Worm (Caenorhabditis elegans) whole organism, L4 larva: ENCODE data around the gene math-33.

Experiments used
- F26F4.8 ChIP-seq: fragments of 200-800 bp; sonication (Bioruptor generic); conservative IDR thresholded peaks from 2 replicates; pipeline ENCODE4 v1.3.6; 2022; ENCODE audit warnings: missing genetic modification characterization, missing compliant biosample characterization
- F37D6.2 ChIP-seq: sonication (generic microtip); optimal IDR thresholded peaks from 2 replicates; lab custom pipeline; 2016; ENCODE audit warnings: mild to moderate bottlenecking, missing genetic modification characterization, missing compliant biosample characterization
- F44E2.7 ChIP-seq: fragments of 200-800 bp; sonication (Bioruptor generic); IDR thresholded peaks from 2 replicates; pipeline ENCODE4 v2.1.2; 2022; ENCODE audit warnings: missing genetic modification characterization, missing compliant biosample characterization
- F49E8.2 ChIP-seq: sonication (generic microtip); optimal IDR thresholded peaks from 2 replicates; lab custom pipeline; 2016; ENCODE audit warnings: missing compliant biosample characterization, mild to moderate bottlenecking, missing genetic modification characterization, borderline replicate concordance
- R02D3.7 ChIP-seq: fragments of 150-350 bp; sonication (generic microtip); optimal IDR thresholded peaks from 3 replicates; lab custom pipeline; 2014; ENCODE audit warnings: missing biosample characterization, missing genetic modification characterization
- Y48G9A.11 ChIP-seq: fragments of 200-800 bp; sonication (Bioruptor generic); IDR thresholded peaks from 2 replicates; pipeline ENCODE4 v1.3.6; 2022; ENCODE audit warnings: missing genetic modification reagents, missing genetic modification characterization, missing compliant biosample characterization
- aha-1 ChIP-seq: fragments of 150-350 bp; peaks from one replicate; lab custom pipeline; 2014; ENCODE audit warnings: missing biosample characterization, missing genetic modification characterization
- aly-2 ChIP-seq: sonication (generic microtip); optimal IDR thresholded peaks from 2 replicates; lab custom pipeline; 2018; ENCODE audit warnings: missing biosample characterization, missing genetic modification characterization
- ama-1 ChIP-seq: fragments of 150-350 bp; optimal IDR thresholded peaks from 2 replicates; lab custom pipeline; 2014; ENCODE audit warnings: inconsistent platforms, mixed read lengths
- arid-1 ChIP-seq: fragments of 200-800 bp; sonication (Bioruptor generic); conservative IDR thresholded peaks from 2 replicates; pipeline ENCODE4 v1.3.6; 2022; ENCODE audit warnings: missing genetic modification reagents, missing genetic modification characterization, missing compliant biosample characterization
- ceh-20 ChIP-seq: fragments of 200-800 bp; sonication (Bioruptor generic); IDR thresholded peaks from 2 replicates; pipeline ENCODE4 v1.3.6; 2022; ENCODE audit warnings: missing genetic modification reagents, missing genetic modification characterization, missing compliant biosample characterization
- ceh-82 ChIP-seq: sonication (generic microtip); optimal IDR thresholded peaks from 2 replicates; lab custom pipeline; 2017; ENCODE audit warnings: missing biosample characterization, missing genetic modification characterization
- daf-16 ChIP-seq, 3 experiments: sonication (generic microtip); optimal IDR thresholded peaks; 2 replicates each; lab custom pipeline; 2016 to 2017; ENCODE audit warnings: missing genetic modification characterization in 3 of 3, missing genetic modification reagents in 3 of 3, mild to moderate bottlenecking in 2 of 3, missing compliant biosample characterization in 2 of 3, missing biosample characterization in 1 of 3, moderate library complexity in 1 of 3
- daf-19 ChIP-seq: fragments of 200-800 bp; sonication (Bioruptor generic); conservative IDR thresholded peaks from 2 replicates; pipeline ENCODE4 v1.3.6; 2022; ENCODE audit warnings: missing genetic modification characterization, missing compliant biosample characterization
- daf-8 ChIP-seq: fragments of 200-800 bp; sonication (Bioruptor generic); IDR thresholded peaks from 2 replicates; pipeline ENCODE4 v1.3.6; 2022; ENCODE audit warnings: missing genetic modification characterization, missing compliant biosample characterization
- dmd-6 ChIP-seq: fragments of 200-800 bp; sonication (Bioruptor generic); IDR thresholded peaks from 2 replicates; pipeline ENCODE4 v1.3.6; 2022; ENCODE audit warnings: missing genetic modification reagents, missing genetic modification characterization, missing compliant biosample characterization
- dpl-1 ChIP-seq: fragments of 150-350 bp; optimal IDR thresholded peaks from 2 replicates; lab custom pipeline; 2014; ENCODE audit warnings: missing biosample characterization, missing genetic modification reagents, missing genetic modification characterization
- dve-1 ChIP-seq: sonication (generic microtip); optimal IDR thresholded peaks from 2 replicates; lab custom pipeline; 2017; ENCODE audit warnings: antibody characterized with exemption, mild to moderate bottlenecking, missing genetic modification characterization, missing compliant biosample characterization; ENCODE audit not compliant: insufficient read depth
- egl-27 ChIP-seq: sonication (generic microtip); optimal IDR thresholded peaks from 3 replicates; lab custom pipeline; 2017; ENCODE audit warnings: missing biosample characterization, missing genetic modification reagents, missing genetic modification characterization
- egl-43 ChIP-seq: fragments of 200-800 bp; sonication (Bioruptor generic); IDR thresholded peaks from 2 replicates; pipeline ENCODE4 v1.3.6; 2022; ENCODE audit warnings: missing genetic modification reagents, missing genetic modification characterization, missing compliant biosample characterization
- fkh-10 ChIP-seq: fragments of 150-350 bp; optimal IDR thresholded peaks from 2 replicates; lab custom pipeline; 2014; ENCODE audit warnings: missing biosample characterization, missing genetic modification reagents, missing genetic modification characterization
- hlh-11 ChIP-seq: fragments of 200-800 bp; sonication (Bioruptor generic); optimal IDR thresholded peaks from 2 replicates; lab custom pipeline; 2018; ENCODE audit warnings: mild to moderate bottlenecking, missing genetic modification characterization, missing compliant biosample characterization
- hlh-30 ChIP-seq: sonication (generic microtip); optimal IDR thresholded peaks from 2 replicates; lab custom pipeline; 2017; ENCODE audit warnings: antibody characterized with exemption, mild to moderate bottlenecking, missing genetic modification characterization, missing compliant biosample characterization; ENCODE audit not compliant: insufficient read depth
- hmg-1.1 ChIP-seq: fragments of 200-800 bp; sonication (Bioruptor generic); IDR thresholded peaks from 2 replicates; pipeline ENCODE4 v1.3.6; 2022; ENCODE audit warnings: missing genetic modification reagents, missing genetic modification characterization, missing compliant biosample characterization
- lim-7 ChIP-seq: fragments of 200-800 bp; sonication (Bioruptor generic); IDR thresholded peaks from 2 replicates; pipeline ENCODE4 v1.3.6; 2022; ENCODE audit warnings: missing genetic modification characterization, missing compliant biosample characterization
- lin-39 ChIP-seq: fragments of 150-350 bp; optimal IDR thresholded peaks from 2 replicates; lab custom pipeline; 2014; ENCODE audit warnings: missing biosample characterization, missing genetic modification reagents, missing genetic modification characterization
- mdl-1 ChIP-seq, 2 experiments: fragments of 150-350 bp in 1 of 2; sonication (generic microtip) in 1 of 2; optimal IDR thresholded peaks; 2 replicates each; lab custom pipeline; 2014 to 2017; ENCODE audit warnings: missing biosample characterization in 2 of 2, missing genetic modification characterization in 2 of 2
- mep-1 ChIP-seq: fragments of 150-350 bp; sonication (generic microtip); optimal IDR thresholded peaks from 3 replicates; lab custom pipeline; 2014; ENCODE audit warnings: missing biosample characterization, missing genetic modification characterization
- mxl-2 ChIP-seq: fragments of 200-800 bp; sonication (Bioruptor generic); conservative IDR thresholded peaks from 2 replicates; pipeline ENCODE4 v1.3.6; 2022; ENCODE audit warnings: missing genetic modification reagents, missing genetic modification characterization, missing compliant biosample characterization
- mxl-3 ChIP-seq: fragments of 200-800 bp; sonication (Bioruptor generic); optimal IDR thresholded peaks from 2 replicates; lab custom pipeline; 2018; ENCODE audit warnings: mild to moderate bottlenecking, missing genetic modification characterization, missing compliant biosample characterization
- nhr-11 ChIP-seq: fragments of 150-350 bp; optimal IDR thresholded peaks from 2 replicates; lab custom pipeline; 2014; ENCODE audit warnings: missing biosample characterization, missing genetic modification characterization
- nhr-237 ChIP-seq: sonication (generic microtip); optimal IDR thresholded peaks from 2 replicates; lab custom pipeline; 2017; ENCODE audit warnings: missing biosample characterization, missing genetic modification characterization
- nhr-25 ChIP-seq: sonication (generic microtip); optimal IDR thresholded peaks from 2 replicates; lab custom pipeline; 2017; ENCODE audit warnings: missing genetic modification characterization, mild to moderate bottlenecking, missing compliant biosample characterization, antibody characterized with exemption, moderate library complexity, borderline replicate concordance; ENCODE audit not compliant: insufficient read depth
- nhr-28 ChIP-seq: fragments of 150-350 bp; optimal IDR thresholded peaks from 2 replicates; lab custom pipeline; 2014; ENCODE audit warnings: missing biosample characterization, missing genetic modification characterization
- nhr-42 ChIP-seq: fragments of 200-800 bp; sonication (Bioruptor generic); IDR thresholded peaks from 2 replicates; pipeline ENCODE4 v1.3.6; 2022; ENCODE audit warnings: missing genetic modification characterization, missing compliant biosample characterization
- nhr-48 ChIP-seq: sonication (generic microtip); optimal IDR thresholded peaks from 2 replicates; lab custom pipeline; 2016; ENCODE audit warnings: mild to moderate bottlenecking, missing genetic modification characterization, missing compliant biosample characterization
- nhr-76 ChIP-seq: fragments of 150-350 bp; optimal IDR thresholded peaks from 2 replicates; lab custom pipeline; 2014; ENCODE audit warnings: missing biosample characterization, missing genetic modification characterization
- pha-4 ChIP-seq, 2 experiments: fragments of 150-350 bp in 1 of 2; fragments of 200-800 bp in 1 of 2; sonication (Bioruptor generic) in 1 of 2; IDR thresholded peaks in 1 of 2; optimal IDR thresholded peaks in 1 of 2; 2 replicates each; pipeline versions ENCODE4 v1.3.6 to Lab custom; 2014 to 2022; ENCODE audit warnings: missing genetic modification characterization in 2 of 2, missing genetic modification reagents in 2 of 2, missing biosample characterization in 1 of 2, missing compliant biosample characterization in 1 of 2
- rbr-2 ChIP-seq: sonication (generic microtip); optimal IDR thresholded peaks from 2 replicates; lab custom pipeline; 2016; ENCODE audit warnings: missing genotype, missing genetic modification characterization, missing compliant biosample characterization
- spr-3 ChIP-seq: fragments of 200-800 bp; sonication (Bioruptor generic); optimal IDR thresholded peaks from 2 replicates; lab custom pipeline; 2018; ENCODE audit warnings: mild to moderate bottlenecking, missing genetic modification characterization, missing compliant biosample characterization
- zag-1 ChIP-seq: fragments of 150-350 bp; optimal IDR thresholded peaks from 2 replicates; lab custom pipeline; 2014; ENCODE audit warnings: missing biosample characterization, missing genetic modification characterization
- zip-11 ChIP-seq: fragments of 200-800 bp; sonication (Bioruptor generic); IDR thresholded peaks from 2 replicates; pipeline ENCODE4 v1.3.6; 2022; ENCODE audit warnings: missing genetic modification characterization, missing compliant biosample characterization
- ztf-11 ChIP-seq: fragments of 150-350 bp; optimal IDR thresholded peaks from 2 replicates; lab custom pipeline; 2014; ENCODE audit warnings: missing biosample characterization, missing genetic modification characterization

Gene math-33

ce11 chrV:11134296-11134695 is 20.6 kb downstream of the math-33 start, which contains the start of gene glb-3:
glb-3 (plus strand) TSS chrV:11134596.
- TF ChIP-seq egl-43 (GFP tag; lab: Robert Waterston, UW) (no peak), dpl-1 (no peak), aly-2 (tag; lab: Kevin White, UChicago) (no peak), daf-19 (GFP tag; lab: Robert Waterston, UW) (no peak), hmg-1.1 (GFP tag; lab: Robert Waterston, UW) (no peak)

DNA sequence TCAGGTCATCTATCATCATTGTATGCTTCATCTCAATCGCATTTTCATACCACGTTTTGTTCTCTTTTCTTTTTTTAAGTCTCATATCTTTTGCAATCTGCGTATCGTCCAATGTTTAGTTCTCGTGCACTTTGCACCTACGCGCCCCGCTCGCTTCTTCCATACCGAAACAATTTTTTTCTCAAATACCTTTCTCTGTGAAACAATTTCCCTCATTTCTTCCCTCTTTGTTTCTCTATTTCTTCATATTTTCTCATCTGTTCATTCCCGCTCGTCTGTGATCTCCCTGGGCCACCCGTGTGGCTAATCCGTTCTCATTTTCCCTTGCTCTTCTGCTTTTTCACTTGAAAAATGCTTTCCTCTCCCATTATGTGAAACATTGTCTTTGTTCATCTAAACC is 26.6 kb downstream of the math-33 start:
- TF ChIP-seq daf-16 (GFP tag; optimal IDR thresholded peaks at IDR 0.05; lab: Kevin White, UChicago) (no peak), daf-16 (tag; optimal IDR thresholded peaks at IDR 0.05; lab: Kevin White, UChicago) (peak; percentile 40), lin-39 (tag; lab: Kevin White, UChicago) (no peak), aha-1 (tag; lab: Kevin White, UChicago) (peak; percentile 73), dve-1 (peak; percentile 12), hlh-30 (peak; percentile 21), dmd-6 (GFP tag; lab: Robert Waterston, UW) (0 out of 2 replicates have a peak, but pooled peaks have one; percentile 13), mdl-1 (tag; optimal IDR thresholded peaks at IDR 0.05; lab: Kevin White, UChicago) (peak in 1 of 2 experiments; percentile 48), nhr-28 (tag; lab: Kevin White, UChicago) (peak; percentile 26), hlh-11 (tag; lab: Kevin White, UChicago) (peak; percentile 62), rbr-2 (no peak), nhr-25 (no peak), nhr-11 (tag; lab: Kevin White, UChicago) (peak; percentile 20), mxl-3 (GFP tag; lab: Kevin White, UChicago) (peak; percentile 47), mep-1 (peak; percentile 23)

- TF ChIP-seq nhr-25 = no peak
- no peak for TF ChIP-seq nhr-48 (tag; lab: Kevin White, UChicago)
- TF ChIP-seq F37D6.2 (tag; lab: Kevin White, UChicago) = no peak
- TF ChIP-seq mxl-2 (GFP tag; lab: Robert Waterston, UW) = no peak
- TF ChIP-seq nhr-237 (tag; lab: Kevin White, UChicago) = no peak
- TF ChIP-seq egl-27 (tag; lab: Kevin White, UChicago) = no peak
- no peak for TF ChIP-seq ceh-20 (GFP tag; lab: Robert Waterston, UW)
Observed at ce11 chrV:11141179-11141578, 27.5 kb downstream of the math-33 start, which contains the start of gene folt-1. folt-1 (plus strand) TSS chrV:11141479.

DNA sequence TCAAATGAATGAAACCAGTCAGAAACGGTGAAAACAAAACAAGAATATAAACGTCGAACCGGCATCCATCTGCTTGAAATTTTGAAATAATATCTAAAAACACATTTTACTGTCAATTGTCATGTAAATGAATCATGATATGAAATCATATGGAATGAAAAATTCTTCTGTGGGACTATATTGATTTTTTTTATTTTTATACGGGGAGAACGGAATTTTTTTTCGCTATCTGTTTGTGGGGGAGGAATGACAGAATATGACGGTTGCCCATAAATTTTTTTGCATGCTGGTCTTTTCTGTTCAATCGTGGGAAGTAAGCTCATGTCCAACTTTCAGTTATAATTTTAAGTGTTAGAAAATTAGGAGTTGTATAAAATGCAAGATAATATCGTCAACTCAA is 31.0 kb downstream of the math-33 start, which contains the start of gene C06H2.7:
TSS of gene C06H2.7 (minus strand) at position 101 of the 400 bp plus-strand sequence.
- TF ChIP-seq F26F4.8 (GFP tag; lab: Robert Waterston, UW) (no peak), daf-8 (GFP tag; lab: Robert Waterston, UW) (no peak), pha-4 (GFP tag; IDR thresholded peaks at IDR 0.05; lab: Robert Waterston, UW) (no peak), pha-4 (tag; optimal IDR thresholded peaks at IDR 0.05; lab: Kevin White, UChicago) (no peak), ama-1 (lab: Kevin White, UChicago) (no peak), egl-27 (tag; lab: Kevin White, UChicago) (no peak), Y48G9A.11 (GFP tag; lab: Robert Waterston, UW) (no peak), zip-11 (GFP tag; lab: Robert Waterston, UW) (no peak), R02D3.7 (tag; lab: Kevin White, UChicago) (no peak), ceh-82 (tag; lab: Kevin White, UChicago) (no peak), nhr-76 (tag; lab: Kevin White, UChicago) (no peak), F49E8.2 (tag; lab: Kevin White, UChicago) (no peak), F44E2.7 (no peak), spr-3 (GFP tag; lab: Kevin White, UChicago) (no peak), fkh-10 (GFP tag; lab: Kevin White, UChicago) (no peak), nhr-42 (no peak), arid-1 (GFP tag; lab: Robert Waterston, UW) (no peak), zag-1 (tag; lab: Kevin White, UChicago) (no peak), lim-7 (GFP tag; lab: Robert Waterston, UW) (no peak), ztf-11 (no peak)
